Worm (Caenorhabditis elegans): ENCODE measurements around the gene C50E10.2.

C50E10.2 gene

DNA sequence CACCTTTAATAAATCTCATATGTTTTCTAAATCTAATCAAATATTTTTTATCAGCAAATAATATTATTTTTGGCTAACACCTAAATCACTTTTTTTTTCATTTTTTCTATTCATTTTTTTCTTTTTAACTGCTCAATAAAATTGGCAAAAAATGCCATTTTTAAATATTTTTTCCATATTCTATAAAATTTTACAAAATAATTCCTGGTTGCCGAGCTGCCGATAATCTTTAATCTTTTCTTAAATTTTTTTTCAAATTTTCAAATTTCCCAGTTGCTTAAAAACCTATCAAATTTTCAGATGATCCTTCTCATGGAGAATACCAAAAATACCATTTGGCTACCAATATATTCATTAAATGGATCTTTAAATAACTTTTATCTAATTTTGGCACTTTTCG lies 2.0 kb upstream of the C50E10.2 start, which contains the start of gene sre-51:
sre-51 (plus strand) TSS at position 301 of the 400 bp plus-strand sequence.
- TF ChIP-seq ref-1 (GFP tag; conservative IDR thresholded peaks at IDR 0.05) (no peak), med-1 (GFP tag; optimal IDR thresholded peaks at IDR 0.05; ENCODE audit: insufficient read depth) (no peak), ztf-23 (GFP tag; IDR thresholded peaks at IDR 0.05) (no peak), T22C8.4 (GFP tag; IDR thresholded peaks at IDR 0.05) (no peak), tab-1 (GFP tag; IDR thresholded peaks at IDR 0.05) (no peak), cog-1 (tag; optimal IDR thresholded peaks at IDR 0.05) (no peak), flt-1 (GFP tag; IDR thresholded peaks at IDR 0.05) (no peak), ztf-29 (GFP tag; IDR thresholded peaks at IDR 0.05) (no peak)

DNA sequence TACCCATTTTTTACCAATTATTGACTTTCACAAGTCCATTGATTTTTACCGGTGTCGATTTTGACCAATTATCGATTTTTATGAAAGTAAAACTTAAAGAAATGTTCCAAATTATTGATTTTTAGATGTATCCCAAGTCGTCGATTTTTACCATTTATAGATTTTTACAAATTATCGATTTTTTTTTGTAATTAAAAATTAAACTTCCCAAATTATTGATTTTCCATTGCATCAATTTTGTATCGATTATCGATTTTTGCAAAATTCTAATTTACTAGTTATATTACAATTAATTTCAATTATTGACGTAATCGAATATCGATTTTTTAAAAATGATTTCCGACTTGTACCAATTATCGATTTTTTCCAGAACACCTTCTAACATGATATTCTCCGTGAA lies 6.4 kb downstream of the C50E10.2 start, which contains the start of gene sre-50:
sre-50 (plus strand) TSS at position 384 of the 400 bp plus-strand sequence.
- TF ChIP-seq T22C8.4 (GFP tag; IDR thresholded peaks at IDR 0.05) (peak; percentile 67; the same call in 1 of the 2 replicates), tab-1 (GFP tag; IDR thresholded peaks at IDR 0.05) (no peak)

DNA sequence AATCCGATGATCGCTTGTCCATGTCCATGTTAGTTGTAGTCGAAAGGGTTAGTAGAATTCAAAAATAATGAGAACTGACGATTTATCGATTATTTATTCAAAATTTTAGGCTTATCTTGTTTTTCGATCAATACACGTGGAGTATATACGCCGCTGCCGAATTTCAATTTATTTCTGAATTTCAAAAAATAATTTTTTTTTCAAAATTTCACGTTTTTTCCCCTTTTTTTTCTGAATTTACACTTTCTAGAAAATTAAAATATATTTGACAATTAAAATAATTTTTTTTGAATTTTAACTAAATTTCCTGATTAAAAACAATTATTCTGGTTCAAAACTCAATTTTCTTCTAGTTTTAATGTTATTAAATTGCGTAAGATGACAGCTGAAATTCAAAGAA lies 7.2 kb downstream of the C50E10.2 start, which contains the start of gene C50E10.1:
C50E10.1 (minus strand) TSS at position 101 of the 400 bp plus-strand sequence.
- TF ChIP-seq ref-1 (GFP tag; conservative IDR thresholded peaks at IDR 0.05) (no peak), T22C8.4 (GFP tag; IDR thresholded peaks at IDR 0.05) (no peak), flt-1 (GFP tag; IDR thresholded peaks at IDR 0.05) (no peak), cog-1 (tag; optimal IDR thresholded peaks at IDR 0.05) (no peak), ztf-23 (GFP tag; IDR thresholded peaks at IDR 0.05) (no peak), ztf-29 (GFP tag; IDR thresholded peaks at IDR 0.05) (no peak), klf-2 (GFP tag; conservative IDR thresholded peaks at IDR 0.05) (no peak), tab-1 (GFP tag; IDR thresholded peaks at IDR 0.05) (no peak), med-1 (GFP tag; optimal IDR thresholded peaks at IDR 0.05; ENCODE audit: insufficient read depth) (no peak)

DNA sequence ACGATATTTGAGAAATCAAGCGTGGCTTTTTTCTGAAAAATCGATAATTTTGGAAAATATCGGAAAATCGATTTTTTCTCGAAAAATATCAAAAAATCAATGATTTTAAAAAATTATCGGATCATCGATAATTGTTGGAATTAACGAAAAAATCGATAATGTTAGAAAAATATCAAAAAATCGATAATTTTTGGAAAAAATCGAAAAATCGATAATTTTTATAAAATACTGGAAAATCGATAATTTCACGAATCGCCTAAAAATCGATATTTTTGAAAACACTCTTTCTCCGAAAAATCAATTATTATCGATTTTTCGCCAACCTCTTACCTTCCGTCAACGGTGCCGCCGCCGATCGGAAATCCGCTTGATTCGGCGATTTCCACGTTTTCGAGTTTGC lies 8.3 kb downstream of the C50E10.2 start:
- TF ChIP-seq ztf-29 (GFP tag; IDR thresholded peaks at IDR 0.05): no peak
- no peak for TF ChIP-seq ref-1 (GFP tag; conservative IDR thresholded peaks at IDR 0.05)
- TF ChIP-seq med-1 (GFP tag; optimal IDR thresholded peaks at IDR 0.05; ENCODE audit: insufficient read depth): no peak
- TF ChIP-seq ztf-23 (GFP tag; IDR thresholded peaks at IDR 0.05): no peak
- no peak for TF ChIP-seq klf-2 (GFP tag; conservative IDR thresholded peaks at IDR 0.05)
- peak; percentile 95 for TF ChIP-seq T22C8.4 (GFP tag; IDR thresholded peaks at IDR 0.05)
- no peak for TF ChIP-seq cog-1 (tag; optimal IDR thresholded peaks at IDR 0.05)
- no peak for TF ChIP-seq flt-1 (GFP tag; IDR thresholded peaks at IDR 0.05)
- no peak for TF ChIP-seq tab-1 (GFP tag; IDR thresholded peaks at IDR 0.05)

DNA sequence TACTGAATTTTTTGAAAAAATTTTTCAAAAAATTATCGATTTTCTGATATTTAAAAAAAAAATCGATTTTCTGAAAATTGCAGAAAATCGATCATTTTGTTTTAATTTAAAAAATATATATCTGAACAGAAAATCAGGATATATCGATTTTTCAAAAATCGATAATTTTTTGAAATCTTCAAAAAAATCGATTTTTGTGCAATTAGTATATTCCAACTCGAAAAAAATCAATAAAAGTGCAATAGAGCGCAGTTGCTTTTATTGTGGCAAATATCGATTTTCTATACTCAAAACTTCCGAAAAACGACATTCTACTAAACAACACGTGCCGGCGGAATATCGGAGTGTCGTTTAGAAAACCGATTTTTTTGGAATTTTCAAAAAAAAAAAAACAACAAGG lies 8.8 kb downstream of the C50E10.2 start:
- peak; percentile 84 for TF ChIP-seq T22C8.4 (GFP tag; IDR thresholded peaks at IDR 0.05)
- TF ChIP-seq tab-1 (GFP tag; IDR thresholded peaks at IDR 0.05): no peak

DNA sequence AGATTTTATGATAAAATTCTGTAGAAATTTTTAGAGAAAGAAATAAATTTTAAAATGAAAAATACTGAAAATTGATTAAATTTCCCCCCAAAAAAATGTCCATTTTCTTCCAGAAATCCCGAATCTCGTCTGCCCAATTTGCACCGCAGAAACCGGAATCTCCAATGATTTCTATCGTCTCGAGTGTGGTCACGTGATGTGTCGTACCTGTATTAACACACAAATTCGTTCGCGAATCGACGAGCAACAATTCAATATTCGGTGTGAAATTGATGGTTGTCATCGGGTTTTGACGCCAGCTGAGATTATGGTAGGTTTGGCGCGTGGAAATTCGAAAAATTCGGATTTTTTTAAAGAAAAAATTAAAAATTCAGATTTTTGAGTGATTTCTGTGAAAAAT lies 12.9 kb downstream of the C50E10.2 start:
- no peak for TF ChIP-seq med-1 (GFP tag; optimal IDR thresholded peaks at IDR 0.05; ENCODE audit: insufficient read depth)
- TF ChIP-seq tab-1 (GFP tag; IDR thresholded peaks at IDR 0.05): no peak
- no peak for TF ChIP-seq ztf-29 (GFP tag; IDR thresholded peaks at IDR 0.05)
- TF ChIP-seq ref-1 (GFP tag; conservative IDR thresholded peaks at IDR 0.05): no peak
- TF ChIP-seq ztf-23 (GFP tag; IDR thresholded peaks at IDR 0.05): no peak
- no peak for TF ChIP-seq cog-1 (tag; optimal IDR thresholded peaks at IDR 0.05)

DNA sequence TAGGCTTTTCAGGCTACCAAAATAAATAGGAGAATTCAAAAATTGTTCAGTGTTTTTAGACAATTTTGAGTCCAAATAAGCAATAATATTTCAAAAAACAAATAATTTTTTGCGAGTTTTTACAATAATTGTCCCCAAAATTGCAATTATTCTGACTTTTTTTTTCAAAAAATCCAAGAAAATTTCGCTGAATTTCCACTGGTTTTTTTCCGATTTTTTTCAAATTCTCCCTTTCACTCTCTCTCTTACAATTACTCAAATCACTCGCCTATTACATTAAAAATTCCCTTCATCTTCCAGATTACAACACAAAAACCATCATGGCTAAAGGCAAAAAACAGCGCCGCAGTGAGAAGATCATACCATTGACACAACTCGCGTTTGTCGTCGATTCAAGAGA lies 20.4 kb downstream of the C50E10.2 start, which contains the start of gene Y57A10A.31:
Y57A10A.31 (plus strand) TSS at position 301 of the 400 bp plus-strand sequence.
- no peak for TF ChIP-seq ztf-23 (GFP tag; IDR thresholded peaks at IDR 0.05)
- no peak for TF ChIP-seq ref-1 (GFP tag; conservative IDR thresholded peaks at IDR 0.05)

DNA sequence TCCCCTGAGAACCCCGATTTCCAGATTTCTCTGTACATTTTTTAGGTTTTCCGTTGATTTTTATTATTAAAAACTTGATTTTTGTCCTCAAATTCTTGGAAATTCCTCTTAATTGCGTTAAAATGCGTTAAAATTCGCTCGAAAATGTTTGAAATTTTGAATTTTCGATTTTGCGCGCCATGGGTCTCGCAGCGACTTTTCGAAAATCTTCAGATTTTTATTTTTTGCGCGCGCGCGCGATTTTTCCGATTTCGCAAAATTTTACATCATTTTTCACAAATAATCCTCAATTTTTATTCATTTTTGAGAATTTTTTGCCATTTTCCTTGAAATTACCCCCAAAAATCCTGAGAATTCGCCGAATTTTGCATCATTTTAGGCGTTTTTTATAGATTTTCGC lies 25.5 kb downstream of the C50E10.2 start:
- TF ChIP-seq cog-1 (tag; optimal IDR thresholded peaks at IDR 0.05) (no peak), ztf-29 (GFP tag; IDR thresholded peaks at IDR 0.05) (no peak)

DNA sequence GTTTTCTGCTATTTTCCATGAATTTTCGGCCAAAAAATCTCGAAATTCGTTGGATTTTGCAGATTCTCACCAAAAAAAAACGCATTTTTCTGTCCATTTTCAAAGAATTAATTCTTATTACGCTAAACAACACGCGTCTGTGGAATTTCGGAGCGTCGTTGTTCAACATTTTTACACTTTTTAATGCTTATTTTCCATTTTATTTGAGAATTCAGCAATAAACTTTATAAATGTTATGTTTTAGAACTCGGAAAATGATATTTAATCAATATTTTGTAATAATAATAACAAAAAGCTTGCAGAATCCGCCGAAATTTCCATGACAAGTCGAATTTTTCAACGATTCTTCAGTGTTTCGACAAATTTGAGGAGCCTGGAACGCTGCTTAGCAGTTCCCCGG lies 29.2 kb downstream of the C50E10.2 start, which contains the start of gene ife-5:
ife-5 (plus strand) TSS at position 301 of the 400 bp plus-strand sequence.
- TF ChIP-seq klf-2 (GFP tag; conservative IDR thresholded peaks at IDR 0.05): no peak

DNA sequence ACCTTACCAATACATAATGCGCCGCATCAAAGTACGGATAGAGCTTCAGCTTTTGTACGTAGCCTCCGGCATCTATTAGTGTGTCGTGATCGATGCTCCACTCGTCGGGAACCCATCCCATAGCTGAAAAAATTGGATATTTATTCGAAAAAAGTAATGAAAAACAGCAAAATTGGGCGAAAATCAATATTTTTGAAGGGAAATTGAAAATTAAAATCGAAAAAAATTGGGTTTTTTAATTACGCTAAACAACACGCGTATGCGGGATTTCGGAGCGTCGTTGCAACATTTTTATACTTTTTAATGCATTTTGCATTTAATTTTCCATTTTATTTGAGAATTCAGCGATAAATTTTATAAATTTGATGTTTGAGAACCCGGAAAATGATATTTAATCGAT lies 30.3 kb downstream of the C50E10.2 start, which contains the start of the genes tric-1B.2 and Y57A10A.29:
tric-1B.2 (minus strand) TSS at position 129 of the 400 bp plus-strand sequence.
Y57A10A.29 (plus strand) TSS at position 303 of the 400 bp plus-strand sequence.
- TF ChIP-seq med-1 (GFP tag; optimal IDR thresholded peaks at IDR 0.05; ENCODE audit: insufficient read depth): no peak
- no peak for TF ChIP-seq flt-1 (GFP tag; IDR thresholded peaks at IDR 0.05)
- no peak for TF ChIP-seq tab-1 (GFP tag; IDR thresholded peaks at IDR 0.05)
- no peak for TF ChIP-seq ztf-23 (GFP tag; IDR thresholded peaks at IDR 0.05)
- TF ChIP-seq T22C8.4 (GFP tag; IDR thresholded peaks at IDR 0.05): no peak
- TF ChIP-seq klf-2 (GFP tag; conservative IDR thresholded peaks at IDR 0.05): no peak
- no peak for TF ChIP-seq ref-1 (GFP tag; conservative IDR thresholded peaks at IDR 0.05)
- TF ChIP-seq cog-1 (tag; optimal IDR thresholded peaks at IDR 0.05): no peak

DNA sequence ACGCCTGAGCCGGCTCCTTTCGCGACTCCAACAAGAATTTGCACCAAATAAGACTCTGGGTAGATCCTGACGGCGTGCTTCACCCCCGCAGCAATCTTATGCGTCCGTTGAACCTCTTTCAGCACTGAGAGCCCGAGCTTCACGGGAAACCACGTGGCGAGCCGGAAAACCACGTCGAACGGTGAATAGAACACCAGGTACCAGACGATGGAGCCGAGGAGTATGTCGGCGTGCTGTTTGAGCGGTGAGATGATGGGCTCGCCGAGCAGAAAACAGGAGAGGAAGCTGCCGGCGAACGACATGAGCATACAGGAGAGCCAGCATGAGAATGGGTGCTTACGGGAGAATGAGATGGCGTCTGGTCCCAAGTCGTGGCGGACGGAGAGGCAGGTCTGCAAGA lies 30.9 kb downstream of the C50E10.2 start:
- TF ChIP-seq T22C8.4 (GFP tag; IDR thresholded peaks at IDR 0.05): no peak
- TF ChIP-seq klf-2 (GFP tag; conservative IDR thresholded peaks at IDR 0.05): no peak

DNA sequence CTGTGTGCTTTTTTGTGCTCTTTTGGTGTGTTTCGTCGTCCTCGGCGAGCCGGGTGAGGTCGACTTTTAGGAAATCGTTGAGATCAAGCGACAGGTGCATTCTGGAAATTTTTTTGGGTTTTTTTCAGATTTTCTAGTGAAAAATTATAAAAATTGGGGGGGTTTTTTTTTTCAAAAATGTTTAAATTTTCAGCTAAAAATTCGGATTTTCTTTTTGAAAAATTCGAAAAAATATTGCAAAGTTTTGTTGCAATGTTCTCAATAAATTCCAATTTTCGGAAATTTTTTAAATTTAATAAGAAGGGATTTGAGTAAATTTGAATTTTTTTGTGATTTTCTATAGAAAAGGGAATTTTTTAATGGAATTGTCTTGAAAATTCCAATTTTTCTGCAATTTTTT lies 34.6 kb downstream of the C50E10.2 start, which contains the start of gene Y57A10A.27:
Y57A10A.27 (minus strand) TSS at position 101 of the 400 bp plus-strand sequence.
- TF ChIP-seq klf-2 (GFP tag; conservative IDR thresholded peaks at IDR 0.05) (no peak), med-1 (GFP tag; optimal IDR thresholded peaks at IDR 0.05; ENCODE audit: insufficient read depth) (no peak), cog-1 (tag; optimal IDR thresholded peaks at IDR 0.05) (no peak), tab-1 (GFP tag; IDR thresholded peaks at IDR 0.05) (no peak), T22C8.4 (GFP tag; IDR thresholded peaks at IDR 0.05) (no peak), flt-1 (GFP tag; IDR thresholded peaks at IDR 0.05) (no peak), ref-1 (GFP tag; conservative IDR thresholded peaks at IDR 0.05) (no peak), ztf-29 (GFP tag; IDR thresholded peaks at IDR 0.05) (no peak), ztf-23 (GFP tag; IDR thresholded peaks at IDR 0.05) (no peak)

Data from whole organism, midembryonic.